Fruit fly (Drosophila melanogaster): Measurements from ENCODE around the gene spg.

DNA sequence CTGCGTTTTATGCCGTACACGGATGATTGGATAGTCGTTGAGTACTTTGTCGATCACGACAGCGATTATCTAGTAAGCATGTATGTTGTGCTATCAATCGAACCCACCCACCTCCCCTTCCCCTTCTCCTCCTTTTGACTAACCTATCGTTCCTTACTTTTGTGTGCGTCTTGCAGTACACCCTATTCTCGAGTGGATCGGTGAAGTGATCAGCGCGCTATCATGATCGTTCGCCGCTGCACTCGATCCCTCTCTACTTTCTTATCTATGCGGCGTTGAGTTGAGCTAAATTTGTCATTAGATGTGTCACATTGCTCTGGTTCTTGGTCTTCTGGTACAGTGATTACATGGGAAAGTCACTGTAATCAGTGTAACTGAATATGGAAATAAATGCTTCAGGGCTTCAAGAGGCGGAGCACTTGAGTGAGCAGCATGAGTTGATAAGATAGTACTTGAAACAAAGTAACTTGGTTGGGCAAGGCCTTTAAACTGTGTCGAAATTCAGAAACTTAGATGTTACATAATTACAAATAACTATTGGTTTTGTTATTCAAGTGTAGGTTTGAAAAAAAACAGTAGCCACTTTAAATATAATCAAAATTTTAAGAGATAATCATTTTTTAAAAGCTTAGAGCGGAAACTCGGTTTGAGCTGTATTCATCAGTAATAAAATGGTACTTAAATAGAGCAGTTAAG is 56.5 kb downstream of the spg start:
- no peak for TF ChIP-seq CG33017 (tag; optimal IDR thresholded peaks at IDR 0.05)
- TF ChIP-seq CG7101 (tag; optimal IDR thresholded peaks at IDR 0.05): no peak
- no peak for TF ChIP-seq tj (GFP tag; optimal IDR thresholded peaks at IDR 0.05)
- no peak for TF ChIP-seq Clk (GFP tag; optimal IDR thresholded peaks at IDR 0.05)
- TF ChIP-seq cic (GFP tag; optimal IDR thresholded peaks at IDR 0.05): no peak
- no peak for TF ChIP-seq CG12768 (GFP tag; optimal IDR thresholded peaks at IDR 0.05)
- no peak for TF ChIP-seq CG1620 (GFP tag; optimal IDR thresholded peaks at IDR 0.05)
- TF ChIP-seq bab1 (GFP tag; optimal IDR thresholded peaks at IDR 0.05): no peak
- no peak for TF ChIP-seq cnc (optimal IDR thresholded peaks at IDR 0.05)
